Worm (Caenorhabditis elegans): Measurements from ENCODE around the gene cdh-5.
A peak's percentile ranks its signal among the peaks of the same experiment; 100 is the strongest.

DNA sequence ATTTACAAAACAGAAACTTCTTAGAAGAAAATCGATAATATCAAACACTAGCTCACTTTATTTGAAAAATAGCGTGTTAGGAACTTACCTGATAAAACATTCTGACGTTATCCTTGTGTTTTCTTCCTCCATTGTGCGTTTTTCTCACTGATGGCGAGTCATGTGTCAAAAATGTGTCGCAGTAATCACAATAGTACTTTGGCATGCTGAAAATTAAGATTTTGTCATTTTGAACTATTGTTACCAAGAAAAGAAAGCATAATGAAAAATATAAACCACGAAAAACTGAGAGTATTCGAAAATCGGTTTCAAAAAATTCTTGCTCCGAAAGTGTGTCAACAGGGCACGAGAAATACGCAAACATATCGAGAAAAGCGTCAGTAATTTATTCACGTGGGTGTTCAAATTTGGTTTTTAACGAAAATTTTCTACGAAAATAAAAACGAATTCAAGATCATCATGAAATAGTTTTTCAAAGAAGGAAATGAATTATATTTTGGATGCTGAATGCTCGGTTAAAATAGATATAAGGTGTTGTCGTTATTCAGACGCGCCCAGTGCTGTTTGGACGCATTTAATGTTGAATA lies 19.0 kb downstream of the cdh-5 start, which contains the start of gene snrp-3:
- TF ChIP-seq hlh-30 (tag; optimal IDR thresholded peaks at IDR 0.05; ENCODE audit: insufficient read depth), result peak; percentile 85
- TF ChIP-seq nhr-11 (tag; optimal IDR thresholded peaks at IDR 0.05), result peak; percentile 37
- no peak for TF ChIP-seq dmd-9 (GFP tag; IDR thresholded peaks at IDR 0.05)
- TF ChIP-seq lin-39 (tag; optimal IDR thresholded peaks at IDR 0.05), result no peak
- peak; percentile 67 for TF ChIP-seq lin-13 (GFP tag; optimal IDR thresholded peaks at IDR 0.05)
- no peak; the same call in 1 of the 2 replicates for TF ChIP-seq hmg-1.1 (GFP tag; IDR thresholded peaks at IDR 0.05)
- TF ChIP-seq ama-1 (optimal IDR thresholded peaks at IDR 0.05), result peak; percentile 29
- no peak for TF ChIP-seq daf-8 (GFP tag; IDR thresholded peaks at IDR 0.05)
- no peak for TF ChIP-seq dmd-6 (GFP tag; IDR thresholded peaks at IDR 0.05)
- TF ChIP-seq unc-62 (GFP tag; optimal IDR thresholded peaks at IDR 0.05 in 1 of 2), result peak in 1 of 2 experiments; percentile 93
- no peak for TF ChIP-seq unc-62 (tag; optimal IDR thresholded peaks at IDR 0.05)
